Fruit fly (Drosophila melanogaster) whole organism: Measurements from ENCODE around the gene Rad9.

ENCODE experiments used
- CG8478 ChIP-seq: fragments of >200 bp; optimal IDR thresholded peaks from 2 replicates; lab custom pipeline; 2018; ENCODE audit warnings: inconsistent platforms
- Dll ChIP-seq: fragments of >200 bp; optimal IDR thresholded peaks from 2 replicates; lab custom pipeline; 2017
- EcR ChIP-seq, 2 experiments: fragments of >200 bp; optimal IDR thresholded peaks; 2 replicates each; lab custom pipeline; 2017; ENCODE audit warnings: missing biosample characterization in 2 of 2, missing genetic modification characterization in 2 of 2, missing genetic modification reagents in 2 of 2
- pan ChIP-seq: fragments of >200 bp; optimal IDR thresholded peaks from 2 replicates; lab custom pipeline; 2017
- psq ChIP-seq: fragments of >200 bp; optimal IDR thresholded peaks from 2 replicates; lab custom pipeline; 2017
- usp ChIP-seq: fragments of >200 bp; optimal IDR thresholded peaks from 2 replicates; lab custom pipeline; 2017; ENCODE audit warnings: missing biosample characterization, missing genetic modification characterization, mixed read lengths

- TF ChIP-seq usp = no peak
- TF ChIP-seq pan = no peak
- no peak for TF ChIP-seq Dll (lab: Kevin White, UChicago)
- TF ChIP-seq CG8478 (lab: Kevin White, UChicago) = no peak
- no peak for TF ChIP-seq psq (lab: Kevin White, UChicago)
- TF ChIP-seq EcR (GFP tag; optimal IDR thresholded peaks at IDR 0.05; lab: Kevin White, UChicago) = no peak
These were observed 46.4 kb downstream of the Rad9 start for dm6 chr3L:18825993-18826392.
